Worm (Caenorhabditis elegans) whole organism, midembryonic: Measurements from ENCODE around the gene ubc-9.

Experiments used
- T22C8.4 ChIP-seq: fragments of 200-800 bp; sonication (Bioruptor generic); IDR thresholded peaks from 2 replicates; pipeline ENCODE4 v1.3.6; 2022; ENCODE audit warnings: missing genetic modification characterization, missing compliant biosample characterization
- cog-1 ChIP-seq: sonication (generic microtip); optimal IDR thresholded peaks from 2 replicates; lab custom pipeline; 2016; ENCODE audit warnings: missing genetic modification characterization, missing compliant biosample characterization
- flt-1 ChIP-seq: fragments of 200-800 bp; sonication (Bioruptor generic); IDR thresholded peaks from 2 replicates; pipeline ENCODE4 v1.3.6; 2022; ENCODE audit warnings: missing genetic modification characterization, missing compliant biosample characterization
- klf-2 ChIP-seq: fragments of 200-800 bp; sonication (Bioruptor generic); conservative IDR thresholded peaks from 2 replicates; pipeline ENCODE4 v1.3.6; 2022; ENCODE audit warnings: missing genetic modification reagents, missing genetic modification characterization, missing compliant biosample characterization
- med-1 ChIP-seq: sonication (generic microtip); optimal IDR thresholded peaks from 2 replicates; lab custom pipeline; 2017; ENCODE audit warnings: missing genetic modification characterization, mild to moderate bottlenecking, missing compliant biosample characterization, antibody characterized with exemption, missing genetic modification reagents; ENCODE audit not compliant: insufficient read depth
- ref-1 ChIP-seq: fragments of 200-800 bp; sonication (Bioruptor generic); conservative IDR thresholded peaks from 2 replicates; pipeline ENCODE4 v1.3.6; 2022; ENCODE audit warnings: missing genetic modification reagents, missing genetic modification characterization, missing compliant biosample characterization
- tab-1 ChIP-seq: fragments of 200-800 bp; sonication (Bioruptor generic); IDR thresholded peaks from 2 replicates; pipeline ENCODE4 v1.3.6; 2022; ENCODE audit warnings: missing genetic modification characterization, missing compliant biosample characterization
- ztf-23 ChIP-seq: fragments of 200-800 bp; sonication (Bioruptor generic); IDR thresholded peaks from 2 replicates; pipeline ENCODE4 v1.3.6; 2022; ENCODE audit warnings: missing genetic modification reagents, missing genetic modification characterization, missing compliant biosample characterization
- ztf-29 ChIP-seq: fragments of 200-800 bp; sonication (Bioruptor generic); IDR thresholded peaks from 2 replicates; pipeline ENCODE4 v1.3.6; 2022; ENCODE audit warnings: missing genetic modification reagents, missing genetic modification characterization, missing compliant biosample characterization

ubc-9 gene

ce11 chrIV:4650624-4651094 lies at the start of gene ubc-9:
ubc-9 (plus strand) TSS chrIV:4651044.
- peak; percentile 99 for TF ChIP-seq T22C8.4 (GFP tag; lab: Robert Waterston, UW)
- 0 out of 2 replicates have a peak, but pooled peaks have one; percentile 55 for TF ChIP-seq tab-1 (GFP tag; lab: Robert Waterston, UW)
- no peak for TF ChIP-seq med-1 (GFP tag; lab: Kevin White, UChicago)
- TF ChIP-seq ztf-29: no peak
- peak; percentile 58; the same call in 1 of the 2 replicates for TF ChIP-seq flt-1 (GFP tag; lab: Robert Waterston, UW)
- TF ChIP-seq cog-1 (tag; lab: Kevin White, UChicago): no peak
- no peak for TF ChIP-seq ref-1 (GFP tag; lab: Robert Waterston, UW)
- no peak for TF ChIP-seq klf-2 (GFP tag; lab: Robert Waterston, UW)
- TF ChIP-seq ztf-23 (GFP tag; lab: Robert Waterston, UW): 0 out of 2 replicates have a peak, but pooled peaks have one; percentile 45

- TF ChIP-seq ztf-23 (GFP tag; lab: Robert Waterston, UW) (no peak), flt-1 (GFP tag; lab: Robert Waterston, UW) (no peak), klf-2 (GFP tag; lab: Robert Waterston, UW) (no peak), ref-1 (GFP tag; lab: Robert Waterston, UW) (no peak), med-1 (GFP tag; lab: Kevin White, UChicago) (no peak), cog-1 (tag; lab: Kevin White, UChicago) (no peak), tab-1 (GFP tag; lab: Robert Waterston, UW) (no peak), ztf-29 (no peak), T22C8.4 (GFP tag; lab: Robert Waterston, UW) (no peak)
Observed at ce11 chrIV:4602565-4602964, 48.3 kb upstream of the ubc-9 start, which contains the start of gene F19C7.4. F19C7.4 (plus strand) TSS chrIV:4602865.

- no peak for TF ChIP-seq klf-2 (GFP tag; lab: Robert Waterston, UW)
- no peak for TF ChIP-seq ztf-23 (GFP tag; lab: Robert Waterston, UW)
- no peak for TF ChIP-seq T22C8.4 (GFP tag; lab: Robert Waterston, UW)
- TF ChIP-seq ref-1 (GFP tag; lab: Robert Waterston, UW): no peak
Observed at ce11 chrIV:4605608-4606007, 45.2 kb upstream of the ubc-9 start, which contains the start of gene nspg-10. nspg-10 (plus strand) TSS chrIV:4605786.

ce11 chrIV:4608661-4609060 lies 42.2 kb upstream of the ubc-9 start:
- TF ChIP-seq ref-1 (GFP tag; lab: Robert Waterston, UW) (no peak), ztf-23 (GFP tag; lab: Robert Waterston, UW) (0 out of 2 replicates have a peak, but pooled peaks have one; percentile 30)

- TF ChIP-seq med-1 (GFP tag; lab: Kevin White, UChicago) (no peak), cog-1 (tag; lab: Kevin White, UChicago) (no peak), ref-1 (GFP tag; lab: Robert Waterston, UW) (no peak), klf-2 (GFP tag; lab: Robert Waterston, UW) (no peak), ztf-23 (GFP tag; lab: Robert Waterston, UW) (no peak), T22C8.4 (GFP tag; lab: Robert Waterston, UW) (no peak), tab-1 (GFP tag; lab: Robert Waterston, UW) (no peak), ztf-29 (no peak), flt-1 (GFP tag; lab: Robert Waterston, UW) (no peak)
Observed at ce11 chrIV:4609568-4609967, 41.3 kb upstream of the ubc-9 start, which contains the start of gene col-110. col-110 (minus strand) TSS chrIV:4609668.

- no peak for TF ChIP-seq med-1 (GFP tag; lab: Kevin White, UChicago)
- TF ChIP-seq cog-1 (tag; lab: Kevin White, UChicago): no peak
- no peak for TF ChIP-seq flt-1 (GFP tag; lab: Robert Waterston, UW)
- TF ChIP-seq T22C8.4 (GFP tag; lab: Robert Waterston, UW): no peak
- no peak for TF ChIP-seq ref-1 (GFP tag; lab: Robert Waterston, UW)
- TF ChIP-seq ztf-29: no peak
- TF ChIP-seq tab-1 (GFP tag; lab: Robert Waterston, UW): no peak
- TF ChIP-seq ztf-23 (GFP tag; lab: Robert Waterston, UW): no peak
- no peak for TF ChIP-seq klf-2 (GFP tag; lab: Robert Waterston, UW)
Observed at ce11 chrIV:4611740-4612139, 39.1 kb upstream of the ubc-9 start.

- TF ChIP-seq klf-2 (GFP tag; lab: Robert Waterston, UW) (no peak), flt-1 (GFP tag; lab: Robert Waterston, UW) (no peak), ref-1 (GFP tag; lab: Robert Waterston, UW) (no peak), med-1 (GFP tag; lab: Kevin White, UChicago) (no peak), tab-1 (GFP tag; lab: Robert Waterston, UW) (no peak), cog-1 (tag; lab: Kevin White, UChicago) (no peak), ztf-23 (GFP tag; lab: Robert Waterston, UW) (no peak), T22C8.4 (GFP tag; lab: Robert Waterston, UW) (no peak), ztf-29 (no peak)
Observed at ce11 chrIV:4612597-4612996, 38.2 kb upstream of the ubc-9 start.

- TF ChIP-seq med-1 (GFP tag; lab: Kevin White, UChicago): no peak
Observed at ce11 chrIV:4613516-4613915, 37.3 kb upstream of the ubc-9 start.

ce11 chrIV:4623852-4624251 lies 27.0 kb upstream of the ubc-9 start:
- TF ChIP-seq tab-1 (GFP tag; lab: Robert Waterston, UW): no peak
- TF ChIP-seq cog-1 (tag; lab: Kevin White, UChicago): no peak
- no peak for TF ChIP-seq T22C8.4 (GFP tag; lab: Robert Waterston, UW)
- TF ChIP-seq med-1 (GFP tag; lab: Kevin White, UChicago): no peak
- TF ChIP-seq klf-2 (GFP tag; lab: Robert Waterston, UW): no peak
- TF ChIP-seq flt-1 (GFP tag; lab: Robert Waterston, UW): no peak
- TF ChIP-seq ztf-29: no peak
- no peak for TF ChIP-seq ztf-23 (GFP tag; lab: Robert Waterston, UW)
- TF ChIP-seq ref-1 (GFP tag; lab: Robert Waterston, UW): no peak
